Fruit fly (Drosophila melanogaster): ENCODE measurements around the gene Ank.

The Ank gene

DNA sequence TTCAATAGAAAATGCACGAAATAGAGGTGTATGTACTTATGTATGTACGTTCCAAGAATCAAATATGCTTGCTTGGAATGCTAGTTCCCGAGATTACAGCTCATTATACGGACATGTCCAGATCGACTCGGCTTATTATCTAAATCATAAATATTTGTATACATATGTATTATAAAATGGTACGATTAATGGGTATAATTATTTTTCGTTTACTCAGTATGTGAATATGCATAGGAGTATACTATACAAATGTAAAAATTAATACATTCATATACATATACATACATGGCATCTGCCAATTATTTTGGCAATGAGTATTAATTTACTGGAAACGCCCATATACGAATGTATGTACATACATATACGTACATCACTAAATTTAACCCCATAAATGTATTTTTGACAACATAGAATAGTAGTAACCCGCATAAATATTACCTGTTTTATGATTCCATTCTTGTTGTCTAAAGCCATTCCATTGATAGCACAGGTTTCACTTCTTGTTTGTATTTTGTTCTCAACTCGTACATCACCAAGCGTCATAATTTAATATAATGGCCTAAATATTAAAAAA, 678 bp downstream of the Ank start:
- TF ChIP-seq D1 (tag; optimal IDR thresholded peaks at IDR 0.05) (no peak), CG32121 (GFP tag; IDR thresholded peaks at IDR 0.05) (no peak), CG8159 (tag; optimal IDR thresholded peaks at IDR 0.05) (no peak), CG10348 (GFP tag; IDR thresholded peaks at IDR 0.05) (no peak), rn (GFP tag; IDR thresholded peaks at IDR 0.05) (no peak), EcR (GFP tag; optimal IDR thresholded peaks at IDR 0.05) (no peak), Pif1B (GFP tag; optimal IDR thresholded peaks at IDR 0.05) (no peak), CG34367 (tag; optimal IDR thresholded peaks at IDR 0.05) (no peak)

DNA sequence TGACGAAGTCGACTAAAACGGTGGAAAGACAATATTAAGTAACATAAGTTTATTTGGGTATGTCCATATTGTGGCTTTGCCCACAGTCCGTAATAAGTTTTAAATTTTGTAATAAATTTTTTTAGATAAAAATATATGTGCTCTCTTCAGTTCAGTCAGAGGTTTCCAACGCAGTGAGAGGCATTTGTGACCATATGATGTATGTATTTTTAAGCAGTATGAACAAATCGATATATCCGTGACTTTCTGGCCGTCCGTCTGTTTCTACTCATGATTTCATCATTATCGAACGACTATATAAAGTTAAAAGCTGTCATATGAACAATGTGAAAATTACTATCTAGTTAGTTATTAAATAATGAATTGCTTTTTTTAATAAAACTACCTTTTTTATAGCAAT, 27.5 kb downstream of the Ank start:
- no peak for TF ChIP-seq CG13204 (GFP tag; optimal IDR thresholded peaks at IDR 0.05)
- no peak for TF ChIP-seq CG4496 (GFP tag; IDR thresholded peaks at IDR 0.05)
- no peak for TF ChIP-seq CG12605 (GFP tag; IDR thresholded peaks at IDR 0.05)
- TF ChIP-seq Ets98B (GFP tag; IDR thresholded peaks at IDR 0.05) = no peak
- TF ChIP-seq D1 (tag; optimal IDR thresholded peaks at IDR 0.05) = no peak
- no peak for TF ChIP-seq Pif1B (GFP tag; optimal IDR thresholded peaks at IDR 0.05)
- TF ChIP-seq CG9948 (tag; optimal IDR thresholded peaks at IDR 0.05) = no peak

dm6 chr4:92000-92399, 37.6 kb downstream of the Ank start:
- TF ChIP-seq D1 (tag; optimal IDR thresholded peaks at IDR 0.05) = no peak
- TF ChIP-seq CG8159 (tag; optimal IDR thresholded peaks at IDR 0.05) = no peak
- no peak for TF ChIP-seq CG8301 (tag; optimal IDR thresholded peaks at IDR 0.05)
- TF ChIP-seq CG32121 (GFP tag; IDR thresholded peaks at IDR 0.05) = no peak
- no peak for TF ChIP-seq CG14655 (GFP tag; optimal IDR thresholded peaks at IDR 0.05)
- TF ChIP-seq CG17806 (tag; optimal IDR thresholded peaks at IDR 0.05) = no peak
- TF ChIP-seq EcR (GFP tag; optimal IDR thresholded peaks at IDR 0.05) = no peak
- no peak for TF ChIP-seq CG13204 (GFP tag; optimal IDR thresholded peaks at IDR 0.05)
- no peak for TF ChIP-seq fd96Ca (GFP tag; IDR thresholded peaks at IDR 0.05)
- no peak for TF ChIP-seq CG15710 (tag; optimal IDR thresholded peaks at IDR 0.05)
- no peak for TF ChIP-seq Ets98B (GFP tag; IDR thresholded peaks at IDR 0.05)
- no peak for TF ChIP-seq CG12605 (GFP tag; IDR thresholded peaks at IDR 0.05)
- no peak for TF ChIP-seq rn (GFP tag; IDR thresholded peaks at IDR 0.05)
- no peak for TF ChIP-seq Snoo (tag; optimal IDR thresholded peaks at IDR 0.05)
- TF ChIP-seq Pif1B (GFP tag; optimal IDR thresholded peaks at IDR 0.05) = no peak
- TF ChIP-seq CG9948 (tag; optimal IDR thresholded peaks at IDR 0.05) = no peak

dm6 chr4:89709-90108, 39.9 kb downstream of the Ank start:
- TF ChIP-seq CG32121 (GFP tag; IDR thresholded peaks at IDR 0.05) (no peak), D1 (tag; optimal IDR thresholded peaks at IDR 0.05) (peak; percentile 86)

DNA sequence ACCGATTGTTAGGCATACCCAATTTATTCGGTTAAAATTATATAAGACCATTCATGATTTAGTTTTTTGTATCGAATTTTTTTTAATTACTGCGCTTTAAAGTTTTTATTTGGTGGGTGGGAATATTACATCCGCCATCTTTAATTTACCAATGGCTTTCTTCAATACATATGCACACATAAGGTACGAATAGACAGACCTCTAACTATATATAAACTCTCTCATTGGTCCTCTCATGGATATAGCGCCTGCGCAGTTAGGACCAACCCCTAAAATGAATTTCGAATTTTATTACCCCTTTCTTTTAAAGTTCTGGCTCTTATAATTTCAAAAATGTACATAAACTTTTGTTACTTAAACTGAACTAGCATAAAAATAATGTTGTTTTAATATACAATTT, 42.4 kb downstream of the Ank start:
- TF ChIP-seq CG9948 (tag; optimal IDR thresholded peaks at IDR 0.05) (no peak), EcR (GFP tag; optimal IDR thresholded peaks at IDR 0.05) (no peak), fd96Ca (GFP tag; IDR thresholded peaks at IDR 0.05) (no peak), Ets98B (GFP tag; IDR thresholded peaks at IDR 0.05) (no peak), CG15710 (tag; optimal IDR thresholded peaks at IDR 0.05) (no peak), CG34367 (tag; optimal IDR thresholded peaks at IDR 0.05) (no peak), CG10348 (GFP tag; IDR thresholded peaks at IDR 0.05) (no peak), Pif1B (GFP tag; optimal IDR thresholded peaks at IDR 0.05) (no peak)

DNA sequence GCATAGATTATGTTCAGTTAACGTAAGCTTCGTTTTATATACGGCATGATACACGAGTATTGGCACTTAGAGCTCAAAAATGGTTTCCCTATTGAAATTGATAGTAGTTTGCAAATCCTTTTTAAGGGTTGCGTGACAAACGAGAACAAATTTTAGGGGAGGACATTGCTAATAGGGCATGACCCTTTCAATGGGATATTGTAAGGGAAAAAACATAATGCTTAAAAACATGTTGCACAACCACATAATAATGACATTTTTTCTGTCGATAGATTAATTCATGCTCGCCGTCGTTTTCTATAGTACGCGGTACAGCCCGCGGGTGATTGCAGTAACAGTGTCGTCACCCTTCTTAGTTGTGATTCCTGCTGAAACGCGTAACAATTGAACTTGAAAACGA, 44.8 kb downstream of the Ank start:
- TF ChIP-seq Pif1A (GFP tag; optimal IDR thresholded peaks at IDR 0.05) (no peak), D1 (tag; optimal IDR thresholded peaks at IDR 0.05) (no peak), CG8301 (tag; optimal IDR thresholded peaks at IDR 0.05) (no peak), CG8159 (tag; optimal IDR thresholded peaks at IDR 0.05) (no peak), CG9948 (tag; optimal IDR thresholded peaks at IDR 0.05) (no peak), EcR (GFP tag; optimal IDR thresholded peaks at IDR 0.05) (no peak), CG10348 (GFP tag; IDR thresholded peaks at IDR 0.05) (no peak), Pif1B (GFP tag; optimal IDR thresholded peaks at IDR 0.05) (no peak), CG14655 (GFP tag; optimal IDR thresholded peaks at IDR 0.05) (no peak), fd96Ca (GFP tag; IDR thresholded peaks at IDR 0.05) (no peak), CG32121 (GFP tag; IDR thresholded peaks at IDR 0.05) (no peak), gl (tag; optimal IDR thresholded peaks at IDR 0.05) (no peak), rn (GFP tag; IDR thresholded peaks at IDR 0.05) (no peak)

- TF ChIP-seq CG15710 (tag; optimal IDR thresholded peaks at IDR 0.05) (no peak), Pif1A (GFP tag; optimal IDR thresholded peaks at IDR 0.05) (no peak)
Observed at dm6 chr4:76157-76556, 53.5 kb downstream of the Ank start.
